Fruit fly (Drosophila melanogaster) whole organism, embryonic: ENCODE measurements around the gene Desat1.

Experiments used
- B-H1 ChIP-seq: fragments of 200-800 bp; sonication (Bioruptor generic); IDR thresholded peaks from 3 replicates; pipeline ENCODE4 v1.3.6; 2022; ENCODE audit warnings: missing biosample characterization, missing genetic modification characterization
- B-H2 ChIP-seq: fragments of 200-800 bp; sonication (Bioruptor generic); optimal IDR thresholded peaks from 2 replicates; lab custom pipeline; 2018; ENCODE audit warnings: missing biosample characterization, mild to moderate bottlenecking, missing genetic modification characterization
- Blimp-1 ChIP-seq: fragments of 200-800 bp; sonication (Bioruptor generic); optimal IDR thresholded peaks from 3 replicates; lab custom pipeline; 2018; ENCODE audit warnings: missing biosample characterization, missing genetic modification characterization, mild to moderate bottlenecking, moderate library complexity, missing genetic modification reagents
- C15 ChIP-seq: fragments of 200-800 bp; sonication (Bioruptor generic); IDR thresholded peaks from 3 replicates; pipeline ENCODE4 v1.3.6; 2022; ENCODE audit warnings: missing biosample characterization, missing genetic modification characterization
- CG10543 ChIP-seq: fragments of 200-800 bp; sonication (Bioruptor generic); optimal IDR thresholded peaks from 3 replicates; lab custom pipeline; 2017; ENCODE audit warnings: missing biosample characterization, mild to moderate bottlenecking, missing genetic modification characterization, moderate library complexity
- CG11093 ChIP-seq: fragments of 200-800 bp; sonication (Bioruptor generic); IDR thresholded peaks from 3 replicates; pipeline ENCODE4 v1.3.6; 2022; ENCODE audit warnings: missing biosample characterization, missing genetic modification characterization
- CG11504 ChIP-seq: fragments of 200-800 bp; sonication (Bioruptor generic); optimal IDR thresholded peaks from 3 replicates; lab custom pipeline; 2019; ENCODE audit warnings: missing biosample characterization, mild to moderate bottlenecking, missing genetic modification characterization, moderate library complexity
- CG12744 ChIP-seq: fragments of 200-800 bp; sonication (Bioruptor generic); optimal IDR thresholded peaks from 2 replicates; lab custom pipeline; 2016; ENCODE audit warnings: missing biosample characterization, missing genetic modification characterization
- CG12942 ChIP-seq: fragments of 200-800 bp; sonication (Bioruptor generic); optimal IDR thresholded peaks from 3 replicates; lab custom pipeline; 2016; ENCODE audit warnings: missing biosample characterization, missing genetic modification characterization
- CG13424 ChIP-seq: fragments of 200-800 bp; sonication (Bioruptor generic); optimal IDR thresholded peaks from 2 replicates; lab custom pipeline; 2019; ENCODE audit warnings: missing biosample characterization, mild to moderate bottlenecking, missing genetic modification characterization, moderate library complexity
- CG13624 ChIP-seq: fragments of 200-800 bp; sonication (Bioruptor generic); optimal IDR thresholded peaks from 2 replicates; lab custom pipeline; 2016; ENCODE audit warnings: missing biosample characterization, missing genetic modification characterization
- CG13894 ChIP-seq: fragments of 200-800 bp; sonication (Bioruptor generic); optimal IDR thresholded peaks from 3 replicates; lab custom pipeline; 2018; ENCODE audit warnings: missing biosample characterization, mild to moderate bottlenecking, missing genetic modification characterization, moderate library complexity
- CG15479 ChIP-seq: fragments of 200-800 bp; sonication (Bioruptor generic); optimal IDR thresholded peaks from 3 replicates; lab custom pipeline; 2019; ENCODE audit warnings: missing biosample characterization, mild to moderate bottlenecking, missing genetic modification characterization, moderate library complexity
- CG15601 ChIP-seq: fragments of 200-800 bp; sonication (Bioruptor generic); optimal IDR thresholded peaks from 3 replicates; lab custom pipeline; 2019; ENCODE audit warnings: missing biosample characterization, mild to moderate bottlenecking, missing genetic modification characterization, moderate library complexity
- CG17361 ChIP-seq: fragments of 200-800 bp; sonication (Bioruptor generic); IDR thresholded peaks from 3 replicates; pipeline ENCODE4 v1.3.6; 2022; ENCODE audit warnings: missing biosample characterization, missing genetic modification characterization
- CG17568 ChIP-seq: fragments of 200-800 bp; sonication (Bioruptor generic); optimal IDR thresholded peaks from 2 replicates; lab custom pipeline; 2018; ENCODE audit warnings: missing biosample characterization, mild to moderate bottlenecking, missing genetic modification characterization, moderate library complexity
- CG2120 ChIP-seq: fragments of 200-800 bp; sonication (Bioruptor generic); optimal IDR thresholded peaks from 3 replicates; lab custom pipeline; 2016; ENCODE audit warnings: missing biosample characterization, missing genetic modification characterization
- CG30020 ChIP-seq: fragments of 200-800 bp; optimal IDR thresholded peaks from 2 replicates; lab custom pipeline; 2019; ENCODE audit warnings: missing biosample characterization, mild to moderate bottlenecking, missing genetic modification characterization, moderate library complexity
- CG31441 ChIP-seq: fragments of 200-800 bp; sonication (Bioruptor generic); IDR thresholded peaks from 2 replicates; pipeline ENCODE4 v1.3.6; 2022; ENCODE audit warnings: missing biosample characterization, missing genetic modification characterization
- CG33213 ChIP-seq: fragments of 200-800 bp; sonication (Bioruptor generic); optimal IDR thresholded peaks from 3 replicates; lab custom pipeline; 2016; ENCODE audit warnings: missing biosample characterization, missing genetic modification characterization
- CG42726 ChIP-seq: fragments of 200-800 bp; sonication (Bioruptor generic); IDR thresholded peaks from 2 replicates; pipeline ENCODE4 v1.3.6; 2022; ENCODE audit warnings: missing biosample characterization, missing genetic modification characterization; ENCODE audit not compliant: partially characterized antibody
- CG5180 ChIP-seq: fragments of 200-800 bp; sonication (Bioruptor generic); optimal IDR thresholded peaks from 3 replicates; lab custom pipeline; 2017; ENCODE audit warnings: missing biosample characterization, missing genetic modification characterization, mild to moderate bottlenecking, moderate library complexity, missing genetic modification reagents
- CG6272 ChIP-seq: fragments of 200-800 bp; sonication (Bioruptor generic); IDR thresholded peaks from 2 replicates; pipeline ENCODE4 v1.3.6; 2022; ENCODE audit warnings: missing biosample characterization, missing genetic modification characterization
- CG6765 ChIP-seq: fragments of 200-800 bp; sonication (Bioruptor generic); optimal IDR thresholded peaks from 3 replicates; lab custom pipeline; 2017; ENCODE audit warnings: missing biosample characterization, mild to moderate bottlenecking, missing genetic modification characterization
- CG9215 ChIP-seq: fragments of 200-800 bp; sonication (Bioruptor generic); IDR thresholded peaks from 2 replicates; pipeline ENCODE4 v1.3.6; 2022; ENCODE audit warnings: missing biosample characterization, missing genetic modification characterization
- CG9437 ChIP-seq: fragments of 200-800 bp; sonication (Bioruptor generic); optimal IDR thresholded peaks from 2 replicates; lab custom pipeline; 2018; ENCODE audit warnings: missing biosample characterization, mild to moderate bottlenecking, missing genetic modification characterization
- CG9817 ChIP-seq: fragments of 200-800 bp; sonication (Bioruptor generic); optimal IDR thresholded peaks from 2 replicates; lab custom pipeline; 2018; ENCODE audit warnings: missing biosample characterization, mild to moderate bottlenecking, missing genetic modification characterization, moderate library complexity
- E2f2 ChIP-seq: fragments of 200-800 bp; sonication (Bioruptor generic); IDR thresholded peaks from 2 replicates; pipeline ENCODE4 v1.3.6; 2022; ENCODE audit warnings: missing biosample characterization, missing genetic modification characterization
- Hr3 ChIP-seq: fragments of 200-800 bp; sonication (Bioruptor generic); optimal IDR thresholded peaks from 3 replicates; lab custom pipeline; 2016; ENCODE audit warnings: missing biosample characterization, missing genetic modification characterization
- Meics ChIP-seq: fragments of 200-800 bp; sonication (Bioruptor generic); optimal IDR thresholded peaks from 2 replicates; lab custom pipeline; 2017; ENCODE audit warnings: missing biosample characterization, mild to moderate bottlenecking, missing genetic modification characterization
- Oli ChIP-seq: fragments of 200-800 bp; sonication (Bioruptor generic); optimal IDR thresholded peaks from 2 replicates; lab custom pipeline; 2018; ENCODE audit warnings: missing biosample characterization, mild to moderate bottlenecking, missing genetic modification characterization, moderate library complexity
- Optix ChIP-seq: fragments of 200-800 bp; sonication (Bioruptor generic); IDR thresholded peaks from 3 replicates; pipeline ENCODE4 v1.3.6; 2022; ENCODE audit warnings: missing biosample characterization, missing genetic modification characterization
- Side ChIP-seq: fragments of 200-800 bp; sonication (Bioruptor generic); optimal IDR thresholded peaks from 2 replicates; lab custom pipeline; 2016; ENCODE audit warnings: missing biosample characterization, missing genetic modification characterization
- Ssrp ChIP-seq: fragments of 200-800 bp; sonication (Bioruptor generic); optimal IDR thresholded peaks from 2 replicates; lab custom pipeline; 2018; ENCODE audit warnings: missing biosample characterization, mild to moderate bottlenecking, missing genetic modification characterization, moderate library complexity
- bigmax ChIP-seq: fragments of 200-800 bp; sonication (Bioruptor generic); optimal IDR thresholded peaks from 2 replicates; lab custom pipeline; 2018; ENCODE audit warnings: missing biosample characterization, mild to moderate bottlenecking, missing genetic modification characterization
- chinmo ChIP-seq: fragments of 200-800 bp; sonication (Bioruptor generic); IDR thresholded peaks from 4 replicates; pipeline ENCODE4 v1.3.6; 2022; ENCODE audit warnings: missing biosample characterization, missing genetic modification characterization; ENCODE audit not compliant: partially characterized antibody
- corto ChIP-seq: fragments of 200-800 bp; sonication (Bioruptor generic); optimal IDR thresholded peaks from 2 replicates; lab custom pipeline; 2016; ENCODE audit warnings: missing biosample characterization, mild to moderate bottlenecking, missing genetic modification characterization, moderate library complexity
- crc ChIP-seq: fragments of 200-800 bp; sonication (Bioruptor generic); optimal IDR thresholded peaks from 2 replicates; lab custom pipeline; 2016; ENCODE audit warnings: missing biosample characterization, missing genetic modification characterization
- croc ChIP-seq: fragments of 200-800 bp; sonication (Bioruptor generic); conservative IDR thresholded peaks from 3 replicates; pipeline ENCODE4 v1.3.6; 2022; ENCODE audit warnings: missing biosample characterization, missing genetic modification characterization
- crp ChIP-seq, 2 experiments: fragments of 200-800 bp; sonication (Bioruptor generic); optimal IDR thresholded peaks; 2 replicates in 1 of 2; 3 replicates in 1 of 2; lab custom pipeline; 2017; ENCODE audit warnings: missing biosample characterization in 2 of 2, missing genetic modification characterization in 2 of 2, mild to moderate bottlenecking in 1 of 2, moderate library complexity in 1 of 2
- gem ChIP-seq: fragments of 200-800 bp; sonication (Bioruptor generic); optimal IDR thresholded peaks from 2 replicates; lab custom pipeline; 2019; ENCODE audit warnings: missing biosample characterization, mild to moderate bottlenecking, missing genetic modification characterization, moderate library complexity
- nmo ChIP-seq: fragments of 200-800 bp; sonication (Bioruptor generic); optimal IDR thresholded peaks from 2 replicates; lab custom pipeline; 2018; ENCODE audit warnings: missing biosample characterization, mild to moderate bottlenecking, missing genetic modification characterization, moderate library complexity
- pan ChIP-seq, 4 experiments: fragments of >200 bp in 3 of 4; fragments of 200-800 bp in 1 of 4; sonication (Bioruptor generic) in 1 of 4; optimal IDR thresholded peaks in 3 of 4; IDR thresholded peaks in 1 of 4; 2 replicates each; pipeline versions ENCODE4 v1.3.6 to Lab custom; 2017 to 2022; ENCODE audit warnings: missing biosample characterization in 2 of 4, missing genetic modification characterization in 2 of 4, mixed read lengths in 1 of 4
- prd ChIP-seq, 3 experiments: fragments of >200 bp in 2 of 3; fragments of 200-800 bp in 1 of 3; sonication (Bioruptor generic) in 1 of 3; optimal IDR thresholded peaks in 2 of 3; IDR thresholded peaks in 1 of 3; 2 replicates in 2 of 3; 3 replicates in 1 of 3; pipeline versions ENCODE4 v1.3.6 to Lab custom; 2017 to 2022; ENCODE audit warnings: missing biosample characterization in 1 of 3, missing genetic modification characterization in 1 of 3
- pum ChIP-seq: fragments of 200-800 bp; sonication (Bioruptor generic); optimal IDR thresholded peaks from 2 replicates; lab custom pipeline; 2016; ENCODE audit warnings: missing biosample characterization, missing genetic modification characterization
- row ChIP-seq: fragments of 200-800 bp; sonication (Bioruptor generic); IDR thresholded peaks from 3 replicates; pipeline ENCODE4 v1.3.6; 2022; ENCODE audit warnings: missing biosample characterization, missing genetic modification characterization
- seq ChIP-seq: fragments of 200-800 bp; sonication (Bioruptor generic); IDR thresholded peaks from 2 replicates; pipeline ENCODE4 v1.3.6; 2022; ENCODE audit warnings: missing biosample characterization, missing genetic modification characterization
- slou ChIP-seq: fragments of 200-800 bp; sonication (Bioruptor generic); optimal IDR thresholded peaks from 3 replicates; lab custom pipeline; 2016; ENCODE audit warnings: missing biosample characterization, missing genetic modification characterization
- stwl ChIP-seq: fragments of 200-800 bp; sonication (Bioruptor generic); optimal IDR thresholded peaks from 3 replicates; lab custom pipeline; 2018; ENCODE audit warnings: missing biosample characterization, mild to moderate bottlenecking, missing genetic modification characterization, moderate library complexity
- trem ChIP-seq: fragments of 200-800 bp; optimal IDR thresholded peaks from 3 replicates; lab custom pipeline; 2019; ENCODE audit warnings: missing biosample characterization, mild to moderate bottlenecking, missing genetic modification characterization, moderate library complexity

Desat1 gene

dm6 chr3R:12408160-12408559, 31.2 kb upstream of the Desat1 start, which contains the start of gene CG5196 (continued):
- TF ChIP-seq seq (no peak), row (GFP tag; lab: Robert Waterston, UW) (peak; percentile 74), CG10543 (GFP tag; lab: Kevin White, UChicago) (no peak), CG11093 (GFP tag; lab: Robert Waterston, UW) (no peak), pum (GFP tag; lab: Kevin White, UChicago) (no peak), trem (tag; lab: Kevin White, UChicago) (peak; percentile 76), gem (tag; lab: Kevin White, UChicago) (no peak), corto (GFP tag; lab: Kevin White, UChicago) (no peak), CG13624 (no peak), CG12744 (GFP tag; lab: Kevin White, UChicago) (no peak), C15 (no peak), CG42726 (GFP tag; lab: Robert Waterston, UW) (no peak), Ssrp (tag; lab: Kevin White, UChicago) (no peak), B-H2 (peak; percentile 51), CG12942 (no peak), B-H1 (GFP tag; lab: Robert Waterston, UW) (no peak), pan (optimal IDR thresholded peaks at IDR 0.05; lab: Kevin White, UChicago) (no peak), pan (GFP tag; optimal IDR thresholded peaks at IDR 0.05 in 1 of 2, IDR thresholded peaks at IDR 0.05 in 1 of 2) (no peak), E2f2 (GFP tag; lab: Robert Waterston, UW) (peak; percentile 87), stwl (peak; percentile 94), crc (GFP tag; lab: Kevin White, UChicago) (no peak), bigmax (GFP tag; lab: Kevin White, UChicago) (peak; percentile 47), CG15479 (GFP tag; lab: Kevin White, UChicago) (no peak), CG2120 (GFP tag; lab: Kevin White, UChicago) (peak; percentile 23), Blimp-1 (GFP tag; lab: Kevin White, UChicago) (no peak), slou (GFP tag; lab: Kevin White, UChicago) (no peak), Side (GFP tag; lab: Kevin White, UChicago) (no peak), CG6272 (GFP tag; lab: Robert Waterston, UW) (no peak), CG31441 (GFP tag; lab: Robert Waterston, UW) (no peak; the same call in 1 of the 2 replicates), crp (GFP tag; optimal IDR thresholded peaks at IDR 0.05; lab: Kevin White, UChicago) (no peak), CG9817 (tag; lab: Kevin White, UChicago) (no peak), CG17361 (no peak), croc (GFP tag; lab: Robert Waterston, UW) (no peak), prd (optimal IDR thresholded peaks at IDR 0.05; lab: Kevin White, UChicago) (no peak), prd (GFP tag; IDR thresholded peaks at IDR 0.05; lab: Robert Waterston, UW) (no peak), Optix (GFP tag; lab: Robert Waterston, UW) (no peak), CG13894 (tag; lab: Kevin White, UChicago) (peak; percentile 51), CG9437 (GFP tag; lab: Kevin White, UChicago) (no peak), Meics (GFP tag; lab: Kevin White, UChicago) (no peak), nmo (GFP tag; lab: Kevin White, UChicago) (peak; percentile 31), Oli (no peak), CG5180 (GFP tag; lab: Kevin White, UChicago) (no peak), CG9215 (no peak), CG6765 (GFP tag; lab: Kevin White, UChicago) (no peak), CG15601 (no peak), CG30020 (peak; percentile 61), Hr3 (GFP tag; lab: Kevin White, UChicago) (no peak), CG33213 (no peak), CG11504 (tag; lab: Kevin White, UChicago) (no peak), CG17568 (GFP tag; lab: Kevin White, UChicago) (no peak), CG13424 (tag; lab: Kevin White, UChicago) (peak; percentile 16), chinmo (peak; percentile 67; the same call in 1 of the 4 replicates)
